Fruit fly (Drosophila melanogaster): ENCODE results near the gene Myc.
A peak's percentile ranks its signal among the peaks of the same experiment; 100 is the strongest.

The Myc gene

dm6 chrX:3358875-3359274 is 14.1 kb upstream of the Myc start (continued):
- TF ChIP-seq tio (GFP tag; optimal IDR thresholded peaks at IDR 0.05), result peak; percentile 32
- no peak for TF ChIP-seq HmgD (GFP tag; optimal IDR thresholded peaks at IDR 0.05)
- no peak for TF ChIP-seq hth (optimal IDR thresholded peaks at IDR 0.05)
- TF ChIP-seq CG2875 (GFP tag; optimal IDR thresholded peaks at IDR 0.05), result peak; percentile 37
- TF ChIP-seq CG8765 (GFP tag; IDR thresholded peaks at IDR 0.05), result no peak
- peak; percentile 34 for TF ChIP-seq CG2678 (tag; optimal IDR thresholded peaks at IDR 0.05)
- no peak for TF ChIP-seq ase (GFP tag; IDR thresholded peaks at IDR 0.05)
- TF ChIP-seq CG8359 (GFP tag; optimal IDR thresholded peaks at IDR 0.05; ENCODE audit: borderline replicate concordance), result no peak
- no peak for TF ChIP-seq nau (GFP tag; optimal IDR thresholded peaks at IDR 0.05)
- 0 out of 2 replicates have a peak, but pooled peaks have one; percentile 40 for TF ChIP-seq Awh (GFP tag; IDR thresholded peaks at IDR 0.05)
- TF ChIP-seq nerfin-1 (tag; optimal IDR thresholded peaks at IDR 0.05), result no peak
- TF ChIP-seq CG3407 (GFP tag; optimal IDR thresholded peaks at IDR 0.05), result peak; percentile 2
- TF ChIP-seq CG12391 (tag; optimal IDR thresholded peaks at IDR 0.05), result no peak
- peak; percentile 59 for TF ChIP-seq ATbp (GFP tag; optimal IDR thresholded peaks at IDR 0.05)
- TF ChIP-seq lmd (GFP tag; IDR thresholded peaks at IDR 0.05), result no peak
- TF ChIP-seq Ravus (GFP tag; IDR thresholded peaks at IDR 0.05), result no peak
- no peak for TF ChIP-seq D (optimal IDR thresholded peaks at IDR 0.05)
- peak; percentile 3 for TF ChIP-seq D (GFP tag; optimal IDR thresholded peaks at IDR 0.05)
- 0 out of 2 replicates have a peak, but pooled peaks have one; percentile 14 for TF ChIP-seq CG43689 (GFP tag; IDR thresholded peaks at IDR 0.05)
- no peak for TF ChIP-seq dimm (GFP tag; IDR thresholded peaks at IDR 0.05)
- TF ChIP-seq Ets65A (GFP tag), result no peak
- TF ChIP-seq CG3726 (GFP tag; IDR thresholded peaks at IDR 0.05), result no peak

- TF ChIP-seq CG15514 (GFP tag; optimal IDR thresholded peaks at IDR 0.05) (peak; percentile 51), unc-4 (GFP tag; IDR thresholded peaks at IDR 0.05; ENCODE audit: partially characterized antibody) (no peak), Sin3A (optimal IDR thresholded peaks at IDR 0.05) (no peak), Six4 (GFP tag; optimal IDR thresholded peaks at IDR 0.05) (peak; percentile 38), dati (GFP tag; IDR thresholded peaks at IDR 0.05) (no peak), CG3847 (GFP tag; IDR thresholded peaks at IDR 0.05) (peak; percentile 70), CTCF (GFP tag; optimal IDR thresholded peaks at IDR 0.05) (no peak), NC2β (GFP tag; optimal IDR thresholded peaks at IDR 0.05) (peak; percentile 50), sim (GFP tag; IDR thresholded peaks at IDR 0.05) (no peak), pfk (GFP tag; optimal IDR thresholded peaks at IDR 0.05) (no peak), jigr1 (GFP tag; IDR thresholded peaks at IDR 0.05) (no peak), sd (tag; optimal IDR thresholded peaks at IDR 0.05) (no peak), CG33213 (GFP tag; optimal IDR thresholded peaks at IDR 0.05) (no peak), shn (GFP tag; optimal IDR thresholded peaks at IDR 0.05) (peak; percentile 66), CG5245 (GFP tag; optimal IDR thresholded peaks at IDR 0.05) (peak; percentile 23), pnt (GFP tag; optimal IDR thresholded peaks at IDR 0.05) (peak; percentile 44), jing (GFP tag; optimal IDR thresholded peaks at IDR 0.05) (no peak), B-H1 (GFP tag; IDR thresholded peaks at IDR 0.05) (no peak), CG2875 (GFP tag; optimal IDR thresholded peaks at IDR 0.05) (peak; percentile 15), CG7357 (GFP tag; IDR thresholded peaks at IDR 0.05) (0 out of 3 replicates have a peak, but pooled peaks have one; percentile 38), MBD-R2 (GFP tag; IDR thresholded peaks at IDR 0.05) (no peak), CG17612 (GFP tag; IDR thresholded peaks at IDR 0.05) (no peak), CG16813 (GFP tag; IDR thresholded peaks at IDR 0.05; ENCODE audit: partially characterized antibody) (no peak), CG14014 (GFP tag; IDR thresholded peaks at IDR 0.05) (peak; percentile 63), lov (optimal IDR thresholded peaks at IDR 0.05) (no peak), lov (GFP tag; IDR thresholded peaks at IDR 0.05) (no peak), ase (GFP tag; IDR thresholded peaks at IDR 0.05) (no peak), CG6175 (GFP tag; IDR thresholded peaks at IDR 0.05) (no peak), CG13775 (GFP tag; optimal IDR thresholded peaks at IDR 0.05) (peak; percentile 73), Fer3 (tag; optimal IDR thresholded peaks at IDR 0.05) (peak; percentile 66), Mad (GFP tag; optimal IDR thresholded peaks at IDR 0.05) (peak; percentile 56), pum (GFP tag; optimal IDR thresholded peaks at IDR 0.05) (peak; percentile 40), CG15269 (tag; optimal IDR thresholded peaks at IDR 0.05) (peak; percentile 77)
These were observed 12.4 kb upstream of the Myc start for dm6 chrX:3360437-3361075.
